Fruit fly (Drosophila melanogaster): Measurements from ENCODE around the gene CG2200.

dm6 chrX:13143100-13143499 lies 49.0 kb downstream of the CG2200 start:
- peak; percentile 18 for TF ChIP-seq psq (GFP tag; optimal IDR thresholded peaks at IDR 0.05)
- TF ChIP-seq dsf (GFP tag; optimal IDR thresholded peaks at IDR 0.05; ENCODE audit: borderline replicate concordance) = no peak
- TF ChIP-seq pan (optimal IDR thresholded peaks at IDR 0.05) = no peak
- no peak for TF ChIP-seq dmrt93B (GFP tag; optimal IDR thresholded peaks at IDR 0.05)
- no peak for TF ChIP-seq sv (GFP tag; optimal IDR thresholded peaks at IDR 0.05)
- no peak for TF ChIP-seq jim (GFP tag; optimal IDR thresholded peaks at IDR 0.05)
- TF ChIP-seq rgr (GFP tag; optimal IDR thresholded peaks at IDR 0.05) = peak; percentile 44
